Worm (Caenorhabditis elegans) whole organism, young adult: Measurements from ENCODE around the gene W10C6.2.

ENCODE experiments used
- B0019.2 ChIP-seq: fragments of 200-800 bp; sonication (Bioruptor generic); conservative IDR thresholded peaks from 2 replicates; pipeline ENCODE4 v1.3.6; 2022; ENCODE audit warnings: missing genetic modification reagents, missing genetic modification characterization, missing compliant biosample characterization
- C06A6.2 ChIP-seq: fragments of 200-800 bp; sonication (Bioruptor generic); conservative IDR thresholded peaks from 2 replicates; pipeline ENCODE4 v1.3.6; 2022; ENCODE audit warnings: missing genetic modification characterization, missing compliant biosample characterization
- D2030.7 ChIP-seq: fragments of 200-800 bp; sonication (Bioruptor generic); IDR thresholded peaks from 2 replicates; pipeline ENCODE4 v1.3.6; 2022; ENCODE audit warnings: missing genetic modification reagents, missing genetic modification characterization, missing compliant biosample characterization
- F23B12.7 ChIP-seq: sonication (generic microtip); optimal IDR thresholded peaks from 2 replicates; lab custom pipeline; 2017; ENCODE audit warnings: missing genetic modification characterization, mild to moderate bottlenecking, missing compliant biosample characterization, antibody characterized with exemption, moderate library complexity; ENCODE audit not compliant: insufficient read depth
- F57A8.1 ChIP-seq: fragments of 200-800 bp; sonication (Bioruptor generic); optimal IDR thresholded peaks from 2 replicates; lab custom pipeline; 2018; ENCODE audit warnings: mild to moderate bottlenecking, missing genetic modification characterization, moderate library complexity, missing compliant biosample characterization
- Y56A3A.18 ChIP-seq: fragments of 200-800 bp; sonication (Bioruptor generic); IDR thresholded peaks from 2 replicates; pipeline ENCODE4 v1.3.6; 2022; ENCODE audit warnings: missing genetic modification reagents, missing genetic modification characterization, missing compliant biosample characterization
- aptf-3 ChIP-seq: fragments of 200-800 bp; sonication (Bioruptor generic); IDR thresholded peaks from 2 replicates; pipeline ENCODE4 v1.3.6; 2022; ENCODE audit warnings: missing genetic modification characterization, missing compliant biosample characterization
- attf-3 ChIP-seq: fragments of 200-800 bp; sonication (Bioruptor generic); conservative IDR thresholded peaks from 2 replicates; pipeline ENCODE4 v1.3.6; 2022; ENCODE audit warnings: missing genetic modification reagents, missing genetic modification characterization, missing compliant biosample characterization
- bed-1 ChIP-seq: fragments of 200-800 bp; sonication (Bioruptor generic); IDR thresholded peaks from 2 replicates; pipeline ENCODE4 v1.3.6; 2022; ENCODE audit warnings: missing genetic modification reagents, missing genetic modification characterization, missing compliant biosample characterization
- ccch-3 ChIP-seq: fragments of 200-800 bp; sonication (Bioruptor generic); optimal IDR thresholded peaks from 2 replicates; lab custom pipeline; 2018; ENCODE audit warnings: mild to moderate bottlenecking, missing genetic modification characterization, missing compliant biosample characterization
- ceh-58 ChIP-seq: fragments of 200-800 bp; sonication (Bioruptor generic); IDR thresholded peaks from 2 replicates; pipeline ENCODE4 v1.3.6; 2022; ENCODE audit warnings: missing genetic modification characterization, missing compliant biosample characterization
- ceh-91 ChIP-seq: fragments of 200-800 bp; sonication (Bioruptor generic); IDR thresholded peaks from 2 replicates; pipeline ENCODE4 v1.3.6; 2022; ENCODE audit warnings: missing genetic modification reagents, missing genetic modification characterization, missing compliant biosample characterization
- egl-44 ChIP-seq: fragments of 200-800 bp; sonication (Bioruptor generic); IDR thresholded peaks from 2 replicates; pipeline ENCODE4 v1.3.6; 2022; ENCODE audit warnings: missing genetic modification reagents, missing genetic modification characterization, missing compliant biosample characterization
- egrh-3 ChIP-seq: fragments of 200-800 bp; sonication (Bioruptor generic); IDR thresholded peaks from 2 replicates; pipeline ENCODE4 v1.3.6; 2022; ENCODE audit warnings: missing genetic modification reagents, missing genetic modification characterization, missing compliant biosample characterization
- ekl-4 ChIP-seq: fragments of 200-800 bp; sonication (Bioruptor generic); IDR thresholded peaks from 2 replicates; pipeline ENCODE4 v1.3.6; 2022; ENCODE audit warnings: missing genetic modification reagents, missing genetic modification characterization, missing compliant biosample characterization
- ets-4 ChIP-seq: fragments of 200-800 bp; sonication (Bioruptor generic); optimal IDR thresholded peaks from 2 replicates; lab custom pipeline; 2018; ENCODE audit warnings: mild to moderate bottlenecking, missing genetic modification characterization, missing compliant biosample characterization
- fkh-3 ChIP-seq: sonication (generic microtip); optimal IDR thresholded peaks from 2 replicates; lab custom pipeline; 2016; ENCODE audit warnings: mild to moderate bottlenecking, missing genetic modification characterization, missing compliant biosample characterization
- him-1 ChIP-seq: sonication (generic microtip); optimal IDR thresholded peaks from 2 replicates; lab custom pipeline; 2016; ENCODE audit warnings: missing genotype, missing genetic modification reagents, missing genetic modification characterization, missing compliant biosample characterization
- let-526 ChIP-seq: fragments of 200-800 bp; sonication (Bioruptor generic); IDR thresholded peaks from 2 replicates; pipeline ENCODE4 v1.3.6; 2022; ENCODE audit warnings: missing genetic modification reagents, missing genetic modification characterization, missing compliant biosample characterization
- lin-35 ChIP-seq, 3 experiments: fragments of 150-350 bp in 2 of 3; sonication (generic microtip) in 1 of 3; optimal IDR thresholded peaks; 2 replicates each; lab custom pipeline; 2014 to 2018; ENCODE audit warnings: missing biosample characterization in 3 of 3, missing genetic modification characterization in 3 of 3, missing genetic modification reagents in 3 of 3
- lsl-1 ChIP-seq: fragments of 200-800 bp; sonication (Bioruptor generic); optimal IDR thresholded peaks from 2 replicates; lab custom pipeline; 2018; ENCODE audit warnings: mild to moderate bottlenecking, missing genetic modification characterization, moderate library complexity, missing compliant biosample characterization
- madf-3 ChIP-seq: fragments of 200-800 bp; sonication (Bioruptor generic); IDR thresholded peaks from 2 replicates; pipeline ENCODE4 v1.3.6; 2022; ENCODE audit warnings: missing genetic modification reagents, missing genetic modification characterization, missing compliant biosample characterization
- madf-6 ChIP-seq: fragments of 200-800 bp; sonication (Bioruptor generic); IDR thresholded peaks from 2 replicates; pipeline ENCODE4 v1.3.6; 2022; ENCODE audit warnings: missing genetic modification reagents, missing genetic modification characterization, missing compliant biosample characterization
- madf-8 ChIP-seq: fragments of 200-800 bp; sonication (Bioruptor generic); conservative IDR thresholded peaks from 2 replicates; pipeline ENCODE4 v1.3.6; 2022; ENCODE audit warnings: missing genetic modification reagents, missing genetic modification characterization, missing compliant biosample characterization
- nfya-2 ChIP-seq: fragments of 200-800 bp; sonication (Bioruptor generic); IDR thresholded peaks from 2 replicates; pipeline ENCODE4 v1.3.6; 2022; ENCODE audit warnings: missing genetic modification reagents, missing genetic modification characterization, missing compliant biosample characterization
- pha-4 ChIP-seq: fragments of 150-350 bp; sonication (generic microtip); optimal IDR thresholded peaks from 2 replicates; lab custom pipeline; 2014; ENCODE audit warnings: missing biosample characterization, missing genetic modification reagents, missing genetic modification characterization
- repo-1 ChIP-seq: sonication (generic microtip); optimal IDR thresholded peaks from 2 replicates; lab custom pipeline; 2017; ENCODE audit warnings: mild to moderate bottlenecking, missing genetic modification characterization, missing compliant biosample characterization
- rpc-1 ChIP-seq, 2 experiments: fragments of 150-350 bp in 1 of 2; sonication (generic microtip) in 1 of 2; optimal IDR thresholded peaks; 2 replicates each; lab custom pipeline; 2014 to 2018; ENCODE audit warnings: missing biosample characterization in 1 of 2, missing genetic modification characterization in 1 of 2, missing genetic modification reagents in 1 of 2, missing genotype in 1 of 2
- sdz-38 ChIP-seq: sonication (generic microtip); optimal IDR thresholded peaks from 2 replicates; lab custom pipeline; 2016; ENCODE audit warnings: missing genotype, missing genetic modification characterization, missing compliant biosample characterization
- snpc-1.1 ChIP-seq: sonication (generic microtip); optimal IDR thresholded peaks from 2 replicates; lab custom pipeline; 2017; ENCODE audit warnings: missing genetic modification characterization, mild to moderate bottlenecking, missing compliant biosample characterization, antibody characterized with exemption, moderate library complexity, missing genotype, missing genetic modification reagents; ENCODE audit not compliant: insufficient read depth
- snpc-4 ChIP-seq, 5 experiments: fragments of 150-350 bp in 1 of 5; sonication (generic microtip) in 4 of 5; optimal IDR thresholded peaks; 2 replicates each; lab custom pipeline; 2014 to 2018; ENCODE audit warnings: missing genetic modification characterization in 5 of 5, missing biosample characterization in 3 of 5, antibody characterized with exemption in 2 of 5, mild to moderate bottlenecking in 2 of 5, missing compliant biosample characterization in 2 of 5, missing genotype in 2 of 5, moderate library complexity in 2 of 5, missing genetic modification reagents in 1 of 5
- unc-130 ChIP-seq: sonication (generic microtip); optimal IDR thresholded peaks from 2 replicates; lab custom pipeline; 2016; ENCODE audit warnings: missing genetic modification reagents, missing genetic modification characterization, missing compliant biosample characterization
- unc-62 ChIP-seq: fragments of 150-350 bp; optimal IDR thresholded peaks from 2 replicates; lab custom pipeline; 2014; ENCODE audit warnings: missing biosample characterization, missing genetic modification reagents, missing genetic modification characterization
- xnd-1 ChIP-seq: sonication (generic microtip); optimal IDR thresholded peaks from 2 replicates; lab custom pipeline; 2016; ENCODE audit warnings: missing genotype, missing genetic modification reagents, missing genetic modification characterization, missing compliant biosample characterization
- zim-3 ChIP-seq: sonication (generic microtip); optimal IDR thresholded peaks from 2 replicates; lab custom pipeline; 2017; ENCODE audit warnings: mild to moderate bottlenecking, missing genetic modification characterization, moderate library complexity, missing compliant biosample characterization
- ztf-3 ChIP-seq: fragments of 200-800 bp; sonication (Bioruptor generic); optimal IDR thresholded peaks from 2 replicates; lab custom pipeline; 2018; ENCODE audit warnings: mild to moderate bottlenecking, missing genetic modification characterization, missing compliant biosample characterization
- ztf-6 ChIP-seq: fragments of 200-800 bp; sonication (Bioruptor generic); IDR thresholded peaks from 2 replicates; pipeline ENCODE4 v1.3.6; 2022; ENCODE audit warnings: missing genetic modification reagents, missing genetic modification characterization, missing compliant biosample characterization

Gene W10C6.2

ce11 chrII:11094431-11094830 lies 27.3 kb downstream of the W10C6.2 start (continued):
- TF ChIP-seq nfya-2 (GFP tag; lab: Robert Waterston, UW) (no peak), ccch-3 (GFP tag; lab: Kevin White, UChicago) (no peak), lsl-1 (GFP tag; lab: Kevin White, UChicago) (peak; percentile 66), B0019.2 (GFP tag; lab: Robert Waterston, UW) (no peak), xnd-1 (tag; lab: Kevin White, UChicago) (peak; percentile 39), D2030.7 (GFP tag; lab: Robert Waterston, UW) (no peak), madf-6 (GFP tag; lab: Robert Waterston, UW) (peak; percentile 56; the same call in 1 of the 2 replicates), him-1 (tag; lab: Kevin White, UChicago) (peak; percentile 2)

ce11 chrII:11092413-11092812 lies 29.3 kb downstream of the W10C6.2 start, which contains the start of gene rpl-42:
rpl-42 (plus strand) TSS chrII:11092713.
- TF ChIP-seq snpc-1.1 (tag; lab: Kevin White, UChicago) (no peak), zim-3 (no peak), pha-4 (tag; lab: Kevin White, UChicago) (no peak), egl-44 (GFP tag; lab: Robert Waterston, UW) (no peak), F57A8.1 (no peak), madf-8 (GFP tag; lab: Robert Waterston, UW) (no peak), let-526 (no peak), egrh-3 (GFP tag; lab: Robert Waterston, UW) (no peak), madf-3 (GFP tag; lab: Robert Waterston, UW) (no peak), ceh-58 (GFP tag; lab: Robert Waterston, UW) (no peak), ekl-4 (GFP tag; lab: Robert Waterston, UW) (no peak), unc-62 (GFP tag; lab: Kevin White, UChicago) (no peak), ztf-3 (GFP tag; lab: Kevin White, UChicago) (no peak)

- TF ChIP-seq fkh-3 (tag; lab: Kevin White, UChicago): no peak
- TF ChIP-seq Y56A3A.18: no peak
Measured at ce11 chrII:11091577-11091976, 30.1 kb downstream of the W10C6.2 start.

ce11 chrII:11089356-11089755 lies 32.3 kb downstream of the W10C6.2 start, which contains the start of gene unc-53:
unc-53 (minus strand) TSS chrII:11089456.
- TF ChIP-seq ets-4 (GFP tag; lab: Kevin White, UChicago): no peak
- TF ChIP-seq nfya-2 (GFP tag; lab: Robert Waterston, UW): no peak
- no peak for TF ChIP-seq snpc-4 (GFP tag; optimal IDR thresholded peaks at IDR 0.05; lab: Kevin White, UChicago)
- TF ChIP-seq snpc-4 (tag; optimal IDR thresholded peaks at IDR 0.05; lab: Kevin White, UChicago): no peak
- no peak for TF ChIP-seq attf-3
- TF ChIP-seq ztf-6 (GFP tag; lab: Robert Waterston, UW): no peak

- TF ChIP-seq lin-35 (GFP tag; optimal IDR thresholded peaks at IDR 0.05; lab: Kevin White, UChicago) (no peak), ceh-58 (GFP tag; lab: Robert Waterston, UW) (no peak), B0019.2 (GFP tag; lab: Robert Waterston, UW) (no peak), repo-1 (tag; lab: Kevin White, UChicago) (no peak), C06A6.2 (GFP tag; lab: Robert Waterston, UW) (no peak), F23B12.7 (tag; lab: Kevin White, UChicago) (no peak), bed-1 (GFP tag; lab: Robert Waterston, UW) (no peak), sdz-38 (tag; lab: Kevin White, UChicago) (no peak), Y56A3A.18 (no peak), attf-3 (no peak), ceh-91 (no peak), aptf-3 (GFP tag; lab: Robert Waterston, UW) (no peak), rpc-1 (optimal IDR thresholded peaks at IDR 0.05; lab: Kevin White, UChicago) (no peak), rpc-1 (tag; optimal IDR thresholded peaks at IDR 0.05; lab: Kevin White, UChicago) (no peak), xnd-1 (tag; lab: Kevin White, UChicago) (no peak), unc-130 (GFP tag; lab: Kevin White, UChicago) (no peak)
- TF ChIP-seq, all 124 proteins: peak for 0
Measured at ce11 chrII:11088137-11088536, 33.6 kb downstream of the W10C6.2 start.
